Worm (Caenorhabditis elegans): Measurements from ENCODE around the gene C54C6.4.
A peak's percentile ranks its signal among the peaks of the same experiment; 100 is the strongest.

C54C6.4 gene

ce11 chrIII:3553349-3553748 lies at the start of gene C54C6.4:
Gene C54C6.4, plus strand, starts transcription at chrIII:3553649.
- TF ChIP-seq nhr-23 (tag; optimal IDR thresholded peaks at IDR 0.05), result no peak
- no peak for TF ChIP-seq sma-3 (GFP tag; optimal IDR thresholded peaks at IDR 0.05)
- no peak for TF ChIP-seq blmp-1 (tag; optimal IDR thresholded peaks at IDR 0.05; ENCODE audit: insufficient read depth)
- TF ChIP-seq nhr-11 (tag; optimal IDR thresholded peaks at IDR 0.05), result no peak
- no peak for TF ChIP-seq Y55F3AM.14 (GFP tag; optimal IDR thresholded peaks at IDR 0.05)
- TF ChIP-seq ama-1 (optimal IDR thresholded peaks at IDR 0.05), result no peak
- TF ChIP-seq egl-27 (tag; optimal IDR thresholded peaks at IDR 0.05), result no peak
- no peak for TF ChIP-seq lsy-2 (tag; optimal IDR thresholded peaks at IDR 0.05)
- TF ChIP-seq alr-1 (tag; optimal IDR thresholded peaks at IDR 0.05), result no peak
- no peak for TF ChIP-seq lin-13 (GFP tag; optimal IDR thresholded peaks at IDR 0.05)

- no peak for TF ChIP-seq Y55F3AM.14 (GFP tag; optimal IDR thresholded peaks at IDR 0.05)
- TF ChIP-seq aly-2 (tag; optimal IDR thresholded peaks at IDR 0.05), result no peak
- TF ChIP-seq lin-39 (tag; optimal IDR thresholded peaks at IDR 0.05), result no peak
- TF ChIP-seq nhr-12 (tag; optimal IDR thresholded peaks at IDR 0.05), result no peak
- no peak for TF ChIP-seq fos-1 (tag; optimal IDR thresholded peaks at IDR 0.05)
- TF ChIP-seq nhr-237 (tag; optimal IDR thresholded peaks at IDR 0.05), result no peak
- TF ChIP-seq R02D3.7 (tag; optimal IDR thresholded peaks at IDR 0.05), result no peak
- no peak for TF ChIP-seq ceh-16 (tag; optimal IDR thresholded peaks at IDR 0.05)
- TF ChIP-seq nhr-21 (tag; optimal IDR thresholded peaks at IDR 0.05), result no peak
- no peak for TF ChIP-seq ztf-4 (tag; optimal IDR thresholded peaks at IDR 0.05)
- TF ChIP-seq unc-39 (tag; optimal IDR thresholded peaks at IDR 0.05), result no peak
- no peak for TF ChIP-seq mbf-1 (tag; optimal IDR thresholded peaks at IDR 0.05)
- no peak for TF ChIP-seq egl-27 (tag; optimal IDR thresholded peaks at IDR 0.05)
- TF ChIP-seq ZK546.5 (tag; optimal IDR thresholded peaks at IDR 0.05), result no peak
These were observed 49.2 kb upstream of the C54C6.4 start for ce11 chrIII:3504239-3504638.

ce11 chrIII:3505051-3505548 lies 48.3 kb upstream of the C54C6.4 start, which contains the start of gene lias-1:
Gene lias-1, minus strand, starts transcription at chrIII:3505101.
- TF ChIP-seq C34F6.9 (tag; optimal IDR thresholded peaks at IDR 0.05), result peak; percentile 92
- peak; percentile 71 for TF ChIP-seq nhr-21 (tag; optimal IDR thresholded peaks at IDR 0.05)
- TF ChIP-seq mbf-1 (tag; optimal IDR thresholded peaks at IDR 0.05), result no peak
- TF ChIP-seq lin-11 (tag; optimal IDR thresholded peaks at IDR 0.05), result peak; percentile 69
- peak; percentile 93 for TF ChIP-seq unc-55 (GFP tag; optimal IDR thresholded peaks at IDR 0.05)
- no peak for TF ChIP-seq ztf-1 (GFP tag; conservative IDR thresholded peaks at IDR 0.05)
- peak; percentile 40 for TF ChIP-seq ztf-4 (tag; optimal IDR thresholded peaks at IDR 0.05)
- TF ChIP-seq nhr-12 (tag; optimal IDR thresholded peaks at IDR 0.05), result no peak
- peak in 1 of 2 experiments; percentile 21 for TF ChIP-seq mdl-1 (tag; optimal IDR thresholded peaks at IDR 0.05)
- peak; percentile 76 for TF ChIP-seq fos-1 (tag; optimal IDR thresholded peaks at IDR 0.05)
- TF ChIP-seq lin-13 (GFP tag; optimal IDR thresholded peaks at IDR 0.05), result peak; percentile 85
- peak; percentile 29 for TF ChIP-seq zag-1 (tag; optimal IDR thresholded peaks at IDR 0.05)
- peak; percentile 60 for TF ChIP-seq F13H6.1 (tag; optimal IDR thresholded peaks at IDR 0.05)
- peak; percentile 86 for TF ChIP-seq nhr-25 (tag; optimal IDR thresholded peaks at IDR 0.05)
- TF ChIP-seq ceh-16 (tag; optimal IDR thresholded peaks at IDR 0.05), result peak; percentile 23
- TF ChIP-seq elt-1 (tag; optimal IDR thresholded peaks at IDR 0.05), result no peak
- TF ChIP-seq blmp-1 (tag; optimal IDR thresholded peaks at IDR 0.05; ENCODE audit: insufficient read depth), result peak; percentile 75
- peak; percentile 55 for TF ChIP-seq sma-9 (GFP tag; optimal IDR thresholded peaks at IDR 0.05)
- TF ChIP-seq sma-9 (tag; optimal IDR thresholded peaks at IDR 0.05), result no peak
- TF ChIP-seq ZK546.5 (tag; optimal IDR thresholded peaks at IDR 0.05), result no peak
- peak; percentile 79 for TF ChIP-seq gmeb-1 (tag; optimal IDR thresholded peaks at IDR 0.05)
- TF ChIP-seq unc-39 (tag; optimal IDR thresholded peaks at IDR 0.05), result no peak
- TF ChIP-seq nhr-129 (tag; optimal IDR thresholded peaks at IDR 0.05), result peak; percentile 91
- peak; percentile 64 for TF ChIP-seq sma-3 (GFP tag; optimal IDR thresholded peaks at IDR 0.05)
- peak; percentile 49 for TF ChIP-seq ama-1 (optimal IDR thresholded peaks at IDR 0.05)
- peak; percentile 43 for TF ChIP-seq sem-4 (tag; optimal IDR thresholded peaks at IDR 0.05)
- no peak for TF ChIP-seq R02D3.7 (tag; optimal IDR thresholded peaks at IDR 0.05)
- peak; percentile 88 for TF ChIP-seq crh-2 (tag; optimal IDR thresholded peaks at IDR 0.05)
- TF ChIP-seq lsy-2 (tag; optimal IDR thresholded peaks at IDR 0.05), result peak; percentile 91 to 98
- no peak for TF ChIP-seq egl-27 (tag; optimal IDR thresholded peaks at IDR 0.05)
- TF ChIP-seq mab-5 (tag; optimal IDR thresholded peaks at IDR 0.05), result peak; percentile 23
- peak; percentile 57 for TF ChIP-seq snpc-4 (tag; optimal IDR thresholded peaks at IDR 0.05)
